Worm (Caenorhabditis elegans) whole organism, young adult: Measurements from ENCODE around the gene alh-12.

Experiments
- B0019.2 ChIP-seq: fragments of 200-800 bp; sonication (Bioruptor generic); conservative IDR thresholded peaks from 2 replicates; pipeline ENCODE4 v1.3.6; 2022; ENCODE audit warnings: missing genetic modification reagents, missing genetic modification characterization, missing compliant biosample characterization
- B0035.1 ChIP-seq: sonication (generic microtip); optimal IDR thresholded peaks from 2 replicates; lab custom pipeline; 2016; ENCODE audit warnings: missing genetic modification characterization, mild to moderate bottlenecking, missing compliant biosample characterization, missing genotype, missing genetic modification reagents
- B0336.3 ChIP-seq: fragments of 200-800 bp; sonication (Bioruptor generic); IDR thresholded peaks from 2 replicates; pipeline ENCODE4 v1.3.6; 2022; ENCODE audit warnings: missing genetic modification characterization, missing compliant biosample characterization
- D2030.7 ChIP-seq: fragments of 200-800 bp; sonication (Bioruptor generic); IDR thresholded peaks from 2 replicates; pipeline ENCODE4 v1.3.6; 2022; ENCODE audit warnings: missing genetic modification reagents, missing genetic modification characterization, missing compliant biosample characterization
- F22D6.2 ChIP-seq: sonication (generic microtip); optimal IDR thresholded peaks from 2 replicates; lab custom pipeline; 2016; ENCODE audit warnings: mild to moderate bottlenecking, missing genetic modification characterization, missing compliant biosample characterization
- F23B12.7 ChIP-seq: sonication (generic microtip); optimal IDR thresholded peaks from 2 replicates; lab custom pipeline; 2017; ENCODE audit warnings: missing genetic modification characterization, mild to moderate bottlenecking, missing compliant biosample characterization, antibody characterized with exemption, moderate library complexity; ENCODE audit not compliant: insufficient read depth
- F33H1.4 ChIP-seq: fragments of 200-800 bp; sonication (Bioruptor generic); IDR thresholded peaks from 2 replicates; pipeline ENCODE4 v1.3.6; 2022; ENCODE audit warnings: missing genetic modification reagents, missing genetic modification characterization, missing compliant biosample characterization
- F37B4.10 ChIP-seq: fragments of 200-800 bp; sonication (Bioruptor generic); IDR thresholded peaks from 2 replicates; pipeline ENCODE4 v1.3.6; 2022; ENCODE audit warnings: missing genetic modification characterization, missing compliant biosample characterization
- F39B2.1 ChIP-seq: fragments of 200-800 bp; sonication (Bioruptor generic); IDR thresholded peaks from 2 replicates; pipeline ENCODE4 v1.3.6; 2022; ENCODE audit warnings: missing genetic modification reagents, missing genetic modification characterization, missing compliant biosample characterization
- K12H6.12 ChIP-seq: fragments of 200-800 bp; sonication (Bioruptor generic); optimal IDR thresholded peaks from 2 replicates; lab custom pipeline; 2018; ENCODE audit warnings: mild to moderate bottlenecking, missing genetic modification characterization, missing compliant biosample characterization
- Y53G8AR.9 ChIP-seq: fragments of 200-800 bp; sonication (Bioruptor generic); conservative IDR thresholded peaks from 2 replicates; pipeline ENCODE4 v1.3.6; 2022; ENCODE audit warnings: missing genetic modification reagents, missing genetic modification characterization, missing compliant biosample characterization
- Y79H2A.3 ChIP-seq: fragments of 200-800 bp; sonication (Bioruptor generic); conservative IDR thresholded peaks from 2 replicates; pipeline ENCODE4 v1.3.6; 2022; ENCODE audit warnings: missing genetic modification reagents, missing genetic modification characterization, missing compliant biosample characterization
- aptf-3 ChIP-seq: fragments of 200-800 bp; sonication (Bioruptor generic); IDR thresholded peaks from 2 replicates; pipeline ENCODE4 v1.3.6; 2022; ENCODE audit warnings: missing genetic modification characterization, missing compliant biosample characterization
- atf-7 ChIP-seq: sonication (generic microtip); optimal IDR thresholded peaks from 2 replicates; lab custom pipeline; 2017; ENCODE audit warnings: mild to moderate bottlenecking, missing genetic modification characterization, missing compliant biosample characterization
- attf-3 ChIP-seq: fragments of 200-800 bp; sonication (Bioruptor generic); conservative IDR thresholded peaks from 2 replicates; pipeline ENCODE4 v1.3.6; 2022; ENCODE audit warnings: missing genetic modification reagents, missing genetic modification characterization, missing compliant biosample characterization
- attf-6 ChIP-seq: fragments of 200-800 bp; sonication (Bioruptor generic); IDR thresholded peaks from 2 replicates; pipeline ENCODE4 v1.3.6; 2022; ENCODE audit warnings: missing genetic modification reagents, missing genetic modification characterization, missing compliant biosample characterization
- cebp-1 ChIP-seq, 2 experiments: fragments of 200-800 bp in 1 of 2; sonication (Bioruptor generic) in 1 of 2; sonication (generic microtip) in 1 of 2; IDR thresholded peaks in 1 of 2; optimal IDR thresholded peaks in 1 of 2; 2 replicates each; pipeline versions ENCODE4 v1.3.6 to Lab custom; 2017 to 2022; ENCODE audit warnings: missing compliant biosample characterization in 2 of 2, missing genetic modification characterization in 2 of 2, mild to moderate bottlenecking in 1 of 2, missing genetic modification reagents in 1 of 2, moderate library complexity in 1 of 2
- ceh-100 ChIP-seq: fragments of 200-800 bp; sonication (Bioruptor generic); IDR thresholded peaks from 2 replicates; pipeline ENCODE4 v1.3.6; 2022; ENCODE audit warnings: missing genetic modification reagents, missing genetic modification characterization, missing compliant biosample characterization
- ceh-27 ChIP-seq: fragments of 200-800 bp; sonication (Bioruptor generic); optimal IDR thresholded peaks from 2 replicates; lab custom pipeline; 2018; ENCODE audit warnings: mild to moderate bottlenecking, missing genetic modification characterization, moderate library complexity, missing compliant biosample characterization
- dox-1 ChIP-seq: fragments of 200-800 bp; sonication (Bioruptor generic); IDR thresholded peaks from 2 replicates; pipeline ENCODE4 v1.3.6; 2022; ENCODE audit warnings: missing genetic modification reagents, missing genetic modification characterization, missing compliant biosample characterization
- efl-1 ChIP-seq: fragments of 150-350 bp; optimal IDR thresholded peaks from 2 replicates; lab custom pipeline; 2014; ENCODE audit warnings: missing biosample characterization, missing genetic modification reagents, missing genetic modification characterization
- ekl-4 ChIP-seq: fragments of 200-800 bp; sonication (Bioruptor generic); IDR thresholded peaks from 2 replicates; pipeline ENCODE4 v1.3.6; 2022; ENCODE audit warnings: missing genetic modification reagents, missing genetic modification characterization, missing compliant biosample characterization
- ets-4 ChIP-seq: fragments of 200-800 bp; sonication (Bioruptor generic); optimal IDR thresholded peaks from 2 replicates; lab custom pipeline; 2018; ENCODE audit warnings: mild to moderate bottlenecking, missing genetic modification characterization, missing compliant biosample characterization
- hlh-26 ChIP-seq: fragments of 200-800 bp; sonication (Bioruptor generic); conservative IDR thresholded peaks from 2 replicates; pipeline ENCODE4 v1.3.6; 2022; ENCODE audit warnings: missing genetic modification reagents, missing genetic modification characterization, missing compliant biosample characterization
- let-607 ChIP-seq, 2 experiments: fragments of 200-800 bp in 1 of 2; sonication (Bioruptor generic) in 1 of 2; sonication (generic microtip) in 1 of 2; optimal IDR thresholded peaks; 2 replicates each; lab custom pipeline; 2016 to 2018; ENCODE audit warnings: mild to moderate bottlenecking in 2 of 2, missing compliant biosample characterization in 2 of 2, missing genetic modification characterization in 2 of 2, moderate library complexity in 2 of 2, missing genotype in 1 of 2
- lsl-1 ChIP-seq: fragments of 200-800 bp; sonication (Bioruptor generic); optimal IDR thresholded peaks from 2 replicates; lab custom pipeline; 2018; ENCODE audit warnings: mild to moderate bottlenecking, missing genetic modification characterization, moderate library complexity, missing compliant biosample characterization
- madf-8 ChIP-seq: fragments of 200-800 bp; sonication (Bioruptor generic); conservative IDR thresholded peaks from 2 replicates; pipeline ENCODE4 v1.3.6; 2022; ENCODE audit warnings: missing genetic modification reagents, missing genetic modification characterization, missing compliant biosample characterization
- mcd-1 ChIP-seq: fragments of 200-800 bp; sonication (Bioruptor generic); IDR thresholded peaks from 2 replicates; pipeline ENCODE4 v1.3.6; 2022; ENCODE audit warnings: missing genetic modification reagents, missing genetic modification characterization, missing compliant biosample characterization
- nfya-1 ChIP-seq: sonication (generic microtip); optimal IDR thresholded peaks from 2 replicates; lab custom pipeline; 2017; ENCODE audit warnings: antibody characterized with exemption, missing compliant biosample characterization, missing genetic modification characterization, borderline replicate concordance; ENCODE audit not compliant: insufficient read depth
- nfyb-1 ChIP-seq: fragments of 200-800 bp; sonication (Bioruptor generic); IDR thresholded peaks from 2 replicates; pipeline ENCODE4 v1.3.6; 2022; ENCODE audit warnings: missing genetic modification reagents, missing genetic modification characterization, missing compliant biosample characterization
- nhr-27 ChIP-seq: fragments of 200-800 bp; sonication (Bioruptor generic); optimal IDR thresholded peaks from 2 replicates; lab custom pipeline; 2018; ENCODE audit warnings: mild to moderate bottlenecking, missing genetic modification characterization, moderate library complexity, missing compliant biosample characterization
- nhr-80 ChIP-seq: sonication (generic microtip); optimal IDR thresholded peaks from 2 replicates; lab custom pipeline; 2016; ENCODE audit warnings: missing genetic modification characterization, missing compliant biosample characterization
- repo-1 ChIP-seq: sonication (generic microtip); optimal IDR thresholded peaks from 2 replicates; lab custom pipeline; 2017; ENCODE audit warnings: mild to moderate bottlenecking, missing genetic modification characterization, missing compliant biosample characterization
- rpc-1 ChIP-seq, 2 experiments: fragments of 150-350 bp in 1 of 2; sonication (generic microtip) in 1 of 2; optimal IDR thresholded peaks; 2 replicates each; lab custom pipeline; 2014 to 2018; ENCODE audit warnings: missing biosample characterization in 1 of 2, missing genetic modification characterization in 1 of 2, missing genetic modification reagents in 1 of 2, missing genotype in 1 of 2
- snpc-1.1 ChIP-seq: sonication (generic microtip); optimal IDR thresholded peaks from 2 replicates; lab custom pipeline; 2017; ENCODE audit warnings: missing genetic modification characterization, mild to moderate bottlenecking, missing compliant biosample characterization, antibody characterized with exemption, moderate library complexity, missing genotype, missing genetic modification reagents; ENCODE audit not compliant: insufficient read depth
- snpc-1.3 ChIP-seq: sonication (generic microtip); optimal IDR thresholded peaks from 2 replicates; lab custom pipeline; 2017; ENCODE audit warnings: missing genetic modification characterization, mild to moderate bottlenecking, missing compliant biosample characterization, antibody characterized with exemption, moderate library complexity, missing genotype, missing genetic modification reagents; ENCODE audit not compliant: insufficient read depth
- snpc-3.4 ChIP-seq: sonication (generic microtip); optimal IDR thresholded peaks from 2 replicates; lab custom pipeline; 2017; ENCODE audit warnings: missing genetic modification characterization, mild to moderate bottlenecking, missing compliant biosample characterization, antibody characterized with exemption, moderate library complexity, missing genotype, missing genetic modification reagents
- snpc-4 ChIP-seq, 5 experiments: fragments of 150-350 bp in 1 of 5; sonication (generic microtip) in 4 of 5; optimal IDR thresholded peaks; 2 replicates each; lab custom pipeline; 2014 to 2018; ENCODE audit warnings: missing genetic modification characterization in 5 of 5, missing biosample characterization in 3 of 5, antibody characterized with exemption in 2 of 5, mild to moderate bottlenecking in 2 of 5, missing compliant biosample characterization in 2 of 5, missing genotype in 2 of 5, moderate library complexity in 2 of 5, missing genetic modification reagents in 1 of 5
- sptf-2 ChIP-seq: fragments of 200-800 bp; sonication (Bioruptor generic); optimal IDR thresholded peaks from 2 replicates; lab custom pipeline; 2018; ENCODE audit warnings: mild to moderate bottlenecking, missing genetic modification characterization, missing compliant biosample characterization
- tbp1 ChIP-seq: fragments of 200-800 bp; sonication (Bioruptor generic); optimal IDR thresholded peaks from 2 replicates; lab custom pipeline; 2018; ENCODE audit warnings: mild to moderate bottlenecking, missing genetic modification characterization, missing compliant biosample characterization
- xnd-1 ChIP-seq: sonication (generic microtip); optimal IDR thresholded peaks from 2 replicates; lab custom pipeline; 2016; ENCODE audit warnings: missing genotype, missing genetic modification reagents, missing genetic modification characterization, missing compliant biosample characterization
- zfh-2 ChIP-seq: fragments of 200-800 bp; sonication (Bioruptor generic); conservative IDR thresholded peaks from 2 replicates; pipeline ENCODE4 v1.3.6; 2022; ENCODE audit warnings: missing genetic modification reagents, missing genetic modification characterization, missing compliant biosample characterization
- ztf-18 ChIP-seq: sonication (generic microtip); optimal IDR thresholded peaks from 2 replicates; lab custom pipeline; 2016; ENCODE audit warnings: missing genotype, mild to moderate bottlenecking, missing genetic modification characterization, missing compliant biosample characterization
- ztf-25 ChIP-seq: fragments of 200-800 bp; sonication (Bioruptor generic); IDR thresholded peaks from 2 replicates; pipeline ENCODE4 v1.3.6; 2022; ENCODE audit warnings: missing genetic modification reagents, missing genetic modification characterization, missing compliant biosample characterization
- ztf-26 ChIP-seq: sonication (generic microtip); optimal IDR thresholded peaks from 2 replicates; lab custom pipeline; 2017; ENCODE audit warnings: missing genetic modification characterization, missing compliant biosample characterization
- ztf-28 ChIP-seq: fragments of 200-800 bp; sonication (Bioruptor generic); IDR thresholded peaks from 2 replicates; pipeline ENCODE4 v1.3.6; 2022; ENCODE audit warnings: missing genetic modification reagents, missing genetic modification characterization, missing compliant biosample characterization

Gene alh-12

DNA sequence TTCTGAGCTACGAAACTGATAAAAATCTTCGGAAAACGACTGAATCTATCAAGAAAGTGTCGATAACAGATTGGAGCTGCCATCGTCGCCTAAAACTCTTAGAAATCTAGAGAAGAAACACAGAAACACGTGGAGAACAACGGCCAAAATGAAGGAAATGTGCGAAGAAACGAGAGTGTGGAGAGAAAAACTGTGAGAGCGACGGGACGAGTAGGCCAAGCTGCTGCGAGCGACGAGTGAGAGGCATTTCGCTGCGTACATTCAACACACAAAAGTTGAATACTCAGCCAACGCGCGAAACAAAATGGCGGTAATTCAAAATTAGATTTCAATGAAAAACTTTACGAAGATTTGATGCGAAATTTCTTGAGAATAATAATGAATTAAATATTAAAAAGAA is 44.5 kb downstream of the alh-12 start (continued):
- TF ChIP-seq snpc-1.1 (tag; lab: Kevin White, UChicago) (no peak), ztf-26 (tag; lab: Kevin White, UChicago) (peak; percentile 52), F22D6.2 (tag; lab: Kevin White, UChicago) (peak; percentile 28), hlh-26 (GFP tag; lab: Robert Waterston, UW) (no peak), F37B4.10 (no peak), mcd-1 (GFP tag; lab: Robert Waterston, UW) (peak; percentile 75), B0019.2 (GFP tag; lab: Robert Waterston, UW) (no peak), efl-1 (peak; percentile 87), zfh-2 (GFP tag; lab: Robert Waterston, UW) (peak; percentile 87), attf-3 (GFP tag; lab: Robert Waterston, UW) (no peak), Y53G8AR.9 (peak; percentile 66; the same call in 1 of the 2 replicates), nhr-27 (no peak), nhr-80 (tag; lab: Kevin White, UChicago) (peak; percentile 99), repo-1 (tag; lab: Kevin White, UChicago) (peak; percentile 53), attf-6 (no peak), B0035.1 (no peak), xnd-1 (tag; lab: Kevin White, UChicago) (no peak), ceh-27 (GFP tag; lab: Kevin White, UChicago) (peak; percentile 75), lsl-1 (GFP tag; lab: Kevin White, UChicago) (peak; percentile 3), snpc-1.3 (peak; percentile 39), madf-8 (GFP tag; lab: Robert Waterston, UW) (no peak), ets-4 (GFP tag; lab: Kevin White, UChicago) (no peak), cebp-1 (GFP tag; IDR thresholded peaks at IDR 0.05; lab: Robert Waterston, UW) (no peak), cebp-1 (tag; optimal IDR thresholded peaks at IDR 0.05; lab: Kevin White, UChicago) (peak; percentile 81), let-607 (tag; optimal IDR thresholded peaks at IDR 0.05; lab: Kevin White, UChicago) (peak; percentile 96), aptf-3 (GFP tag; lab: Robert Waterston, UW) (no peak), F23B12.7 (tag; lab: Kevin White, UChicago) (peak; percentile 77), D2030.7 (peak; percentile 57; the same call in 1 of the 2 replicates), snpc-4 (GFP tag; optimal IDR thresholded peaks at IDR 0.05; lab: Kevin White, UChicago) (peak; percentile 14), snpc-4 (tag; optimal IDR thresholded peaks at IDR 0.05; lab: Kevin White, UChicago) (peak; percentile 45 to 73 (median 62)), tbp1 (GFP tag; lab: Kevin White, UChicago) (peak; percentile 56), snpc-3.4 (tag; lab: Kevin White, UChicago) (peak; percentile 9), B0336.3 (GFP tag; lab: Robert Waterston, UW) (peak; percentile 61; the same call in 1 of the 2 replicates), ekl-4 (GFP tag; lab: Robert Waterston, UW) (peak; percentile 71), F39B2.1 (GFP tag; lab: Robert Waterston, UW) (no peak)
- TF ChIP-seq, all 124 proteins: peak for 49

- TF ChIP-seq B0336.3 (GFP tag; lab: Robert Waterston, UW) (peak; percentile 38; the same call in 1 of the 2 replicates), atf-7 (tag; lab: Kevin White, UChicago) (peak; percentile 1), ceh-100 (no peak), dox-1 (peak; percentile 83), ztf-18 (tag; lab: Kevin White, UChicago) (peak; percentile 95), rpc-1 (optimal IDR thresholded peaks at IDR 0.05; lab: Kevin White, UChicago) (no peak), rpc-1 (tag; optimal IDR thresholded peaks at IDR 0.05; lab: Kevin White, UChicago) (no peak), snpc-1.3 (no peak), Y79H2A.3 (GFP tag; lab: Robert Waterston, UW) (no peak), ztf-25 (GFP tag; lab: Robert Waterston, UW) (no peak), sptf-2 (GFP tag; lab: Kevin White, UChicago) (no peak), F33H1.4 (peak; percentile 66), ztf-28 (GFP tag; lab: Robert Waterston, UW) (no peak), K12H6.12 (tag; lab: Kevin White, UChicago) (no peak), nfya-1 (tag; lab: Kevin White, UChicago) (no peak), nfyb-1 (peak; percentile 57; the same call in 1 of the 2 replicates)
These were observed 45.6 kb downstream of the alh-12 start, which contains the start of the genes C07H6.9 and sap-140 for ce11 chrIII:7499421-7499902. TSS of gene C07H6.9 (minus strand) at chrIII:7499471. TSS of gene sap-140 (plus strand) at chrIII:7499738.
